Worm (Caenorhabditis elegans) whole organism, young adult: ENCODE measurements around the gene cwn-1.

Experiments
- dpl-1 ChIP-seq: fragments of 150-350 bp; optimal IDR thresholded peaks from 2 replicates; lab custom pipeline; 2014; ENCODE audit warnings: missing biosample characterization, missing genetic modification reagents, missing genetic modification characterization
- lag-1 ChIP-seq: fragments of 200-800 bp; sonication (Bioruptor generic); IDR thresholded peaks from 2 replicates; pipeline ENCODE4 v1.3.6; 2022; ENCODE audit warnings: missing genetic modification reagents, missing genetic modification characterization, missing compliant biosample characterization
- ztf-18 ChIP-seq: sonication (generic microtip); optimal IDR thresholded peaks from 2 replicates; lab custom pipeline; 2016; ENCODE audit warnings: missing genotype, mild to moderate bottlenecking, missing genetic modification characterization, missing compliant biosample characterization
- ztf-28 ChIP-seq: fragments of 200-800 bp; sonication (Bioruptor generic); IDR thresholded peaks from 2 replicates; pipeline ENCODE4 v1.3.6; 2022; ENCODE audit warnings: missing genetic modification reagents, missing genetic modification characterization, missing compliant biosample characterization

ce11 chrII:91419-91818 is 42.0 kb downstream of the cwn-1 start, which contains the start of gene mcat-1:
- TF ChIP-seq ztf-28 (GFP tag; lab: Robert Waterston, UW) (no peak), dpl-1 (GFP tag; lab: Kevin White, UChicago) (no peak), lag-1 (GFP tag; lab: Robert Waterston, UW) (no peak), ztf-18 (no peak)
